Fruit fly (Drosophila melanogaster) whole organism, embryonic: Measurements from ENCODE around the gene CG44385.

Experiments used
- Atf6 ChIP-seq: fragments of 200-800 bp; sonication (Bioruptor generic); IDR thresholded peaks from 2 replicates; pipeline ENCODE4 v1.3.6; 2022; ENCODE audit warnings: missing biosample characterization, missing genetic modification characterization
- BEAF-32 ChIP-seq: fragments of 200-800 bp; sonication (Bioruptor generic); optimal IDR thresholded peaks from 3 replicates; lab custom pipeline; 2017; ENCODE audit warnings: missing biosample characterization, missing genetic modification characterization, mild to moderate bottlenecking, moderate library complexity, missing genetic modification reagents
- Bgb ChIP-seq: fragments of 200-800 bp; sonication (Bioruptor generic); IDR thresholded peaks from 2 replicates; pipeline ENCODE4 v1.3.6; 2022; ENCODE audit warnings: missing biosample characterization, missing genetic modification characterization; ENCODE audit not compliant: partially characterized antibody
- CG10267 ChIP-seq: fragments of 200-800 bp; sonication (Bioruptor generic); optimal IDR thresholded peaks from 2 replicates; lab custom pipeline; 2018; ENCODE audit warnings: missing biosample characterization, mild to moderate bottlenecking, missing genetic modification characterization, moderate library complexity
- CG11456 ChIP-seq: fragments of 200-800 bp; sonication (Bioruptor generic); IDR thresholded peaks from 3 replicates; pipeline ENCODE4 v1.3.6; 2022; ENCODE audit warnings: missing biosample characterization, missing genetic modification characterization
- CG12659 ChIP-seq: fragments of 200-800 bp; sonication (Bioruptor generic); optimal IDR thresholded peaks from 3 replicates; lab custom pipeline; 2017; ENCODE audit warnings: mild to moderate bottlenecking, missing biosample characterization, missing genetic modification reagents, missing genetic modification characterization
- CG13287 ChIP-seq: fragments of 200-800 bp; sonication (Bioruptor generic); IDR thresholded peaks from 2 replicates; pipeline ENCODE4 v1.3.6; 2022; ENCODE audit warnings: missing biosample characterization, missing genetic modification characterization; ENCODE audit not compliant: partially characterized antibody
- CG14667 ChIP-seq: fragments of 200-800 bp; sonication (Bioruptor generic); IDR thresholded peaks from 2 replicates; pipeline ENCODE4 v1.3.6; 2022; ENCODE audit warnings: missing biosample characterization, missing genetic modification characterization
- CG14710 ChIP-seq: fragments of 200-800 bp; sonication (Bioruptor generic); optimal IDR thresholded peaks from 3 replicates; lab custom pipeline; 2019; ENCODE audit warnings: missing biosample characterization, mild to moderate bottlenecking, missing genetic modification characterization, moderate library complexity
- CG15514 ChIP-seq: fragments of 200-800 bp; sonication (Bioruptor generic); optimal IDR thresholded peaks from 3 replicates; lab custom pipeline; 2017; ENCODE audit warnings: missing biosample characterization, missing genetic modification characterization, mild to moderate bottlenecking, moderate library complexity, missing genetic modification reagents
- CG18764 ChIP-seq: fragments of 200-800 bp; sonication (Bioruptor generic); optimal IDR thresholded peaks from 3 replicates; lab custom pipeline; 2016; ENCODE audit warnings: missing biosample characterization, missing genetic modification characterization
- CG30020 ChIP-seq: fragments of 200-800 bp; optimal IDR thresholded peaks from 2 replicates; lab custom pipeline; 2019; ENCODE audit warnings: missing biosample characterization, mild to moderate bottlenecking, missing genetic modification characterization, moderate library complexity
- CG32532 ChIP-seq: fragments of 200-800 bp; sonication (Bioruptor generic); IDR thresholded peaks from 2 replicates; pipeline ENCODE4 v1.3.6; 2022; ENCODE audit warnings: missing biosample characterization, missing genetic modification characterization
- CG42726 ChIP-seq: fragments of 200-800 bp; sonication (Bioruptor generic); IDR thresholded peaks from 2 replicates; pipeline ENCODE4 v1.3.6; 2022; ENCODE audit warnings: missing biosample characterization, missing genetic modification characterization; ENCODE audit not compliant: partially characterized antibody
- CG4617 ChIP-seq: fragments of 200-800 bp; sonication (Bioruptor generic); optimal IDR thresholded peaks from 3 replicates; lab custom pipeline; 2016; ENCODE audit warnings: missing biosample characterization, missing genetic modification characterization, borderline replicate concordance
- CG4820 ChIP-seq: fragments of 200-800 bp; sonication (Bioruptor generic); optimal IDR thresholded peaks from 3 replicates; lab custom pipeline; 2016; ENCODE audit warnings: missing biosample characterization, missing genetic modification characterization
- CG6272 ChIP-seq: fragments of 200-800 bp; sonication (Bioruptor generic); IDR thresholded peaks from 2 replicates; pipeline ENCODE4 v1.3.6; 2022; ENCODE audit warnings: missing biosample characterization, missing genetic modification characterization
- CG7963 ChIP-seq: fragments of 200-800 bp; sonication (Bioruptor generic); IDR thresholded peaks from 3 replicates; pipeline ENCODE4 v1.3.6; 2022; ENCODE audit warnings: missing biosample characterization, missing genetic modification characterization; ENCODE audit not compliant: partially characterized antibody
- CG9215 ChIP-seq: fragments of 200-800 bp; sonication (Bioruptor generic); IDR thresholded peaks from 2 replicates; pipeline ENCODE4 v1.3.6; 2022; ENCODE audit warnings: missing biosample characterization, missing genetic modification characterization
- CG9817 ChIP-seq: fragments of 200-800 bp; sonication (Bioruptor generic); optimal IDR thresholded peaks from 2 replicates; lab custom pipeline; 2018; ENCODE audit warnings: missing biosample characterization, mild to moderate bottlenecking, missing genetic modification characterization, moderate library complexity
- CG9932 ChIP-seq: fragments of 200-800 bp; sonication (Bioruptor generic); IDR thresholded peaks from 2 replicates; pipeline ENCODE4 v1.3.6; 2022; ENCODE audit warnings: missing biosample characterization, missing genetic modification characterization
- Drgx ChIP-seq: fragments of 200-800 bp; sonication (Bioruptor generic); IDR thresholded peaks from 2 replicates; pipeline ENCODE4 v1.3.6; 2022; ENCODE audit warnings: missing biosample characterization, missing genetic modification characterization
- E2f2 ChIP-seq: fragments of 200-800 bp; sonication (Bioruptor generic); IDR thresholded peaks from 2 replicates; pipeline ENCODE4 v1.3.6; 2022; ENCODE audit warnings: missing biosample characterization, missing genetic modification characterization
- Fer2 ChIP-seq: fragments of 200-800 bp; sonication (Bioruptor generic); optimal IDR thresholded peaks from 2 replicates; lab custom pipeline; 2018; ENCODE audit warnings: missing biosample characterization, mild to moderate bottlenecking, missing genetic modification characterization, moderate library complexity
- Hand ChIP-seq: fragments of 200-800 bp; sonication (Bioruptor generic); optimal IDR thresholded peaks from 2 replicates; lab custom pipeline; 2017; ENCODE audit warnings: mild to moderate bottlenecking, missing biosample characterization, missing genetic modification reagents, missing genetic modification characterization
- MESR4 ChIP-seq: fragments of 200-800 bp; sonication (Bioruptor generic); optimal IDR thresholded peaks from 2 replicates; lab custom pipeline; 2018; ENCODE audit warnings: missing biosample characterization, mild to moderate bottlenecking, missing genetic modification characterization, moderate library complexity
- Med ChIP-seq: fragments of 200-800 bp; sonication (Bioruptor generic); peaks from one replicate; lab custom pipeline; 2016; ENCODE audit warnings: missing biosample characterization, missing genetic modification characterization, mild to moderate bottlenecking, inconsistent platforms, moderate library complexity
- Ssrp ChIP-seq: fragments of 200-800 bp; sonication (Bioruptor generic); optimal IDR thresholded peaks from 2 replicates; lab custom pipeline; 2018; ENCODE audit warnings: missing biosample characterization, mild to moderate bottlenecking, missing genetic modification characterization, moderate library complexity
- Stat92E ChIP-seq, 3 experiments: fragments of >200 bp in 2 of 3; fragments of 200-800 bp in 1 of 3; sonication (Bioruptor generic) in 1 of 3; optimal IDR thresholded peaks; 2 replicates each; lab custom pipeline; 2017 to 2019; ENCODE audit warnings: missing biosample characterization in 3 of 3, missing genetic modification characterization in 3 of 3, mild to moderate bottlenecking in 1 of 3, moderate library complexity in 1 of 3
- YL-1 ChIP-seq: fragments of 200-800 bp; sonication (Bioruptor generic); optimal IDR thresholded peaks from 3 replicates; lab custom pipeline; 2017; ENCODE audit warnings: missing biosample characterization, mild to moderate bottlenecking, missing genetic modification characterization
- amos ChIP-seq: fragments of 200-800 bp; sonication (Bioruptor generic); IDR thresholded peaks from 2 replicates; pipeline ENCODE4 v1.3.6; 2022; ENCODE audit warnings: missing biosample characterization, missing genetic modification characterization; ENCODE audit not compliant: partially characterized antibody
- ase ChIP-seq: fragments of 200-800 bp; sonication (Bioruptor generic); IDR thresholded peaks from 3 replicates; pipeline ENCODE4 v1.3.6; 2022; ENCODE audit warnings: missing biosample characterization, missing genetic modification characterization
- exex ChIP-seq: fragments of 200-800 bp; sonication (Bioruptor generic); optimal IDR thresholded peaks from 4 replicates; lab custom pipeline; 2018; ENCODE audit warnings: missing biosample characterization, mild to moderate bottlenecking, missing genetic modification characterization, moderate library complexity
- gfzf ChIP-seq: fragments of 200-800 bp; sonication (Bioruptor generic); optimal IDR thresholded peaks from 2 replicates; lab custom pipeline; 2016; ENCODE audit warnings: missing biosample characterization, mild to moderate bottlenecking, missing genetic modification characterization, moderate library complexity
- hbn ChIP-seq: fragments of 200-800 bp; sonication (Bioruptor generic); IDR thresholded peaks from 2 replicates; pipeline ENCODE4 v1.3.6; 2022; ENCODE audit warnings: missing biosample characterization, missing genetic modification characterization; ENCODE audit not compliant: partially characterized antibody
- kay ChIP-seq: fragments of 200-800 bp; sonication (Bioruptor generic); optimal IDR thresholded peaks from 2 replicates; lab custom pipeline; 2016; ENCODE audit warnings: missing biosample characterization, missing genetic modification characterization
- lab ChIP-seq: fragments of 200-800 bp; sonication (Bioruptor generic); optimal IDR thresholded peaks from 3 replicates; lab custom pipeline; 2017; ENCODE audit warnings: missing biosample characterization, missing genetic modification characterization, mild to moderate bottlenecking, moderate library complexity, missing genetic modification reagents
- nmo ChIP-seq: fragments of 200-800 bp; sonication (Bioruptor generic); optimal IDR thresholded peaks from 2 replicates; lab custom pipeline; 2018; ENCODE audit warnings: missing biosample characterization, mild to moderate bottlenecking, missing genetic modification characterization, moderate library complexity
- pfk ChIP-seq: fragments of 200-800 bp; sonication (Bioruptor generic); optimal IDR thresholded peaks from 2 replicates; lab custom pipeline; 2018; ENCODE audit warnings: missing biosample characterization, mild to moderate bottlenecking, missing genetic modification characterization, moderate library complexity
- phol ChIP-seq: fragments of 200-800 bp; sonication (Bioruptor generic); optimal IDR thresholded peaks from 3 replicates; lab custom pipeline; 2018; ENCODE audit warnings: missing biosample characterization, mild to moderate bottlenecking, missing genetic modification characterization, moderate library complexity
- sens ChIP-seq: fragments of 200-800 bp; sonication (Bioruptor generic); peaks from one replicate; lab custom pipeline; 2016; ENCODE audit warnings: missing biosample characterization, missing genetic modification characterization
- toy ChIP-seq: fragments of 200-800 bp; sonication (Bioruptor generic); IDR thresholded peaks from 2 replicates; pipeline ENCODE4 v1.3.6; 2022; ENCODE audit warnings: missing biosample characterization, missing genetic modification characterization
- trem ChIP-seq: fragments of 200-800 bp; optimal IDR thresholded peaks from 3 replicates; lab custom pipeline; 2019; ENCODE audit warnings: missing biosample characterization, mild to moderate bottlenecking, missing genetic modification characterization, moderate library complexity
- unc-4 ChIP-seq: fragments of 200-800 bp; sonication (Bioruptor generic); IDR thresholded peaks from 2 replicates; pipeline ENCODE4 v1.3.6; 2022; ENCODE audit warnings: missing biosample characterization, missing genetic modification characterization; ENCODE audit not compliant: partially characterized antibody
- wdn ChIP-seq: fragments of 200-800 bp; sonication (Bioruptor generic); IDR thresholded peaks from 2 replicates; pipeline ENCODE4 v1.3.6; 2022; ENCODE audit warnings: missing biosample characterization, missing genetic modification characterization
- zen ChIP-seq: fragments of 200-800 bp; sonication (Bioruptor generic); optimal IDR thresholded peaks from 3 replicates; lab custom pipeline; 2018; ENCODE audit warnings: missing biosample characterization, mild to moderate bottlenecking, missing genetic modification characterization, moderate library complexity
- zfh2 ChIP-seq: fragments of 200-800 bp; sonication (Bioruptor generic); optimal IDR thresholded peaks from 2 replicates; lab custom pipeline; 2016; ENCODE audit warnings: missing biosample characterization, missing genetic modification characterization

CG44385 gene

DNA sequence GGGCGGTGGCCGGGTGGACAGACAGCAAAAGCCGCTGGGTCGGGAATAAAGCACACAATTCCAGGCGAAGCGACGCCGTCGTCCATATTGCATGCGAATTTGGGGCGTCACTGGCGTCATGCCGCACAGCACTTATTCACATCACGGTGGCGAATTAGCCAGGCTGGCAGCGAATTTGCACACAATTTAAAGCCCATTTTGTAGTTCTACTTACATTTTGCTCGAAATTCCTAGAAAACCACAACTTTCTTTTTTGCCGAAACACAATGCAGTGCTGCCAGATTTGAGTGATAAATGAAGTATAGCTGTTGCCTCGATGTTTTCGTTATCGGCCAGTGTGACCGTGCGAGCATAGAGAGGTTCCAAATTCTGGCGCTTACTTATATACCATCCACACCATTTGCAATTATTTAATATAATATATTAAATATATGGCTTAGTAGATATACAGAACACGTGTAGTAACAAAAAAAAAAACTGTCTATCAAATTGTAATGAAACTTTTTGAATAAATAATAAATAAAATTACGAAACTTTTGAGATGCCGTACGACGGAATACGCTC lies 16.1 kb upstream of the CG44385 start, which contains the start of gene Ran (continued):
- TF ChIP-seq zfh2 (GFP tag; lab: Kevin White, UChicago) (peak; percentile 16), CG15514 (GFP tag; lab: Kevin White, UChicago) (peak; percentile 24), Stat92E (GFP tag; optimal IDR thresholded peaks at IDR 0.05; lab: Kevin White, UChicago) (peak in 1 of 3 experiments; percentile 31), CG10267 (tag; lab: Kevin White, UChicago) (peak; percentile 15), CG4617 (GFP tag; lab: Kevin White, UChicago) (peak; percentile 15), phol (peak; percentile 9), Fer2 (tag; lab: Kevin White, UChicago) (no peak), kay (GFP tag; lab: Kevin White, UChicago) (no peak), exex (no peak), Med (GFP tag; lab: Kevin White, UChicago) (peak; percentile 59), Drgx (GFP tag; lab: Robert Waterston, UW) (no peak), CG32532 (GFP tag; lab: Robert Waterston, UW) (peak; percentile 46), CG30020 (tag; lab: Kevin White, UChicago) (peak; percentile 95), CG14667 (GFP tag; lab: Robert Waterston, UW) (peak; percentile 7; the same call in 1 of the 2 replicates), Hand (no peak), CG9215 (GFP tag; lab: Robert Waterston, UW) (0 out of 2 replicates have a peak, but pooled peaks have one; percentile 23), trem (tag; lab: Kevin White, UChicago) (peak; percentile 25), wdn (GFP tag; lab: Robert Waterston, UW) (no peak), Atf6 (no peak), toy (GFP tag; lab: Robert Waterston, UW) (no peak), pfk (GFP tag; lab: Kevin White, UChicago) (peak; percentile 55), CG42726 (GFP tag; lab: Robert Waterston, UW) (peak; percentile 53; the same call in 1 of the 2 replicates), CG6272 (GFP tag; lab: Robert Waterston, UW) (no peak), CG4820 (GFP tag; lab: Kevin White, UChicago) (no peak), CG7963 (GFP tag; lab: Robert Waterston, UW) (0 out of 3 replicates have a peak, but pooled peaks have one; percentile 42), YL-1 (GFP tag; lab: Kevin White, UChicago) (peak; percentile 59), gfzf (peak; percentile 59), Bgb (peak; percentile 37; the same call in 1 of the 2 replicates), CG12659 (GFP tag; lab: Kevin White, UChicago) (peak; percentile 21), nmo (peak; percentile 26), BEAF-32 (GFP tag; lab: Kevin White, UChicago) (peak; percentile 66), E2f2 (GFP tag; lab: Robert Waterston, UW) (peak; percentile 23; the same call in 1 of the 2 replicates), CG11456 (GFP tag; lab: Robert Waterston, UW) (no peak), CG9817 (tag; lab: Kevin White, UChicago) (peak; percentile 36), amos (peak; percentile 52), CG13287 (GFP tag; lab: Robert Waterston, UW) (peak; percentile 19; the same call in 1 of the 2 replicates), MESR4 (GFP tag; lab: Kevin White, UChicago) (peak; percentile 55), CG9932 (GFP tag; lab: Robert Waterston, UW) (peak; percentile 66), ase (GFP tag; lab: Robert Waterston, UW) (0 out of 3 replicates have a peak, but pooled peaks have one; percentile 8), CG14710 (tag; lab: Kevin White, UChicago) (peak; percentile 31), hbn (GFP tag; lab: Robert Waterston, UW) (0 out of 2 replicates have a peak, but pooled peaks have one; percentile 23), zen (tag; lab: Kevin White, UChicago) (no peak), sens (peak; percentile 44), Ssrp (tag; lab: Kevin White, UChicago) (no peak), CG18764 (GFP tag; lab: Kevin White, UChicago) (no peak), lab (peak; percentile 15), unc-4 (GFP tag; lab: Robert Waterston, UW) (peak; percentile 33; the same call in 1 of the 2 replicates)
